Worm (Caenorhabditis elegans) whole organism, L2 larva: ENCODE results near the gene Y67H2A.10.

Source experiments
- ama-1 ChIP-seq: fragments of 150-350 bp; optimal IDR thresholded peaks from 2 replicates; lab custom pipeline; 2018; ENCODE audit warnings: inconsistent platforms
- mdl-1 ChIP-seq, 2 experiments: fragments of 150-350 bp in 1 of 2; sonication (generic microtip) in 1 of 2; optimal IDR thresholded peaks; 2 replicates each; lab custom pipeline; 2017; ENCODE audit warnings: missing biosample characterization in 2 of 2, missing genetic modification characterization in 2 of 2
- nhr-23 ChIP-seq: fragments of 150-350 bp; optimal IDR thresholded peaks from 2 replicates; lab custom pipeline; 2014; ENCODE audit warnings: missing biosample characterization, missing genetic modification reagents, missing genetic modification characterization

ce11 chrIV:13252211-13252610, 37.1 kb downstream of the Y67H2A.10 start, which contains the start of gene ttr-51:
- TF ChIP-seq ama-1 (lab: Kevin White, UChicago): no peak
- TF ChIP-seq nhr-23 (tag; lab: Kevin White, UChicago): no peak
- TF ChIP-seq mdl-1 (tag; optimal IDR thresholded peaks at IDR 0.05; lab: Kevin White, UChicago): no peak
